Fruit fly (Drosophila melanogaster): Measurements from ENCODE around the gene GCS1.

GCS1 gene

DNA sequence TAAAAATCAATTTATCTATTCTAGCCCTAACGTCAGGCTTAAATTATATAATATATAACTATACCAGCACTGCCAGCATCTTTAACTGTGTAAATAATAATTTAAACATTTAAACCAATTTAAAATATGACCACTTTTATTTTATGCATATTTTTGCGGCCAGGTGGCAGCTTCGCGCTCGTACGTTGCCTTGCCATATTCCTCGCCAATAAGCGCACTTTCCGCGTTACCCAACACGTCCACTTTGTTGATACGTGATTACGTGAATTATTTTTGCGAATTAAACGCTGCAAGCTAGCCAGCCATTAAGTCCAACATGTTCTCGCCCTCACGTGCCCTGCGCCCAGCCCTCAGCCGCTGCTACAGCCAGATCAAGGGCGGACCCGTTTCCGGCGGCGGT is 2.0 kb upstream of the GCS1 start, which contains the start of gene NdufV3:
Gene NdufV3, plus strand, starts transcription at position 219 of the 400 bp plus-strand sequence.
- no peak for TF ChIP-seq psq (optimal IDR thresholded peaks at IDR 0.05)
- TF ChIP-seq usp (GFP tag; optimal IDR thresholded peaks at IDR 0.05) = no peak

DNA sequence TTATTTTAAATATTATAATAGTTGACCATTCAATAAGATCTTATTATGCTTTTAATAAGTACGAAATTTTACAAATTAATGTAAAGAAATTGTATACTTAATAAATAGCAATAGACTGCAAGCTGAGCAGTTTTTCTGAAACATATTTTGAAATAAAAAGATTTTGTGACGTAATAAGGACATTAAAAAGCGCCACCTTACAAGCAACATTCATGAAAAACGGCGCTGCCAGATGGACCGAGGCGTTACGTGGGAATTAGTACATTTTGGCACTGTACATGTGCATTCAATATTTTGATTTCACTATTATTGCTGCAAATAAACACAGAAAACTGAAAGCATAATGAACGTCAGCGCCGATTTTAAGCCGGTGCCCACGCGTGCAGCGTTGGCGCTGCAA is 1.0 kb upstream of the GCS1 start, which contains the start of gene CG1738:
Gene CG1738, plus strand, starts transcription at position 221 of the 400 bp plus-strand sequence.
- TF ChIP-seq EcR (GFP tag; optimal IDR thresholded peaks at IDR 0.05) = no peak
- no peak for TF ChIP-seq pan (optimal IDR thresholded peaks at IDR 0.05)
- TF ChIP-seq Dll (optimal IDR thresholded peaks at IDR 0.05) = no peak
- TF ChIP-seq usp (GFP tag; optimal IDR thresholded peaks at IDR 0.05) = no peak
- no peak for TF ChIP-seq CG8478 (optimal IDR thresholded peaks at IDR 0.05)
- TF ChIP-seq psq (optimal IDR thresholded peaks at IDR 0.05) = no peak

DNA sequence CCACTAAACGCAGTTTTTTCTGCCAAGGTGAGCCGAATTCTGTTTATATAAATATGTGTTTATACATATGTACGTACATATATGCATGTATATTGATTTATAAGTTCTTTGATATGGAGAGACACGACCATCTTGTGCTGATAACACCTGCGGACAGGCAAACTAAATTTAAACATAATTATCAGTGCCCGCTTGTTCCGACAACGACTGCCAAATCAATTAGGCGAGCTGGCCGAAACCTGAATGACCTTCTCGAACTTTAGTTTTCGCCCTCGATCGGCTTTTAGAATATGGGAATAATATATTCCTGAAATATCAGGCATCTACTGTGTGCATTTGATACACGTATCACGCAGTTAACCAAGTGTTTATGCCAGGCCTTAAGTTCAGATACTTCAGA is 5.0 kb downstream of the GCS1 start:
- TF ChIP-seq pan (optimal IDR thresholded peaks at IDR 0.05) (no peak), CG8478 (optimal IDR thresholded peaks at IDR 0.05) (no peak), EcR (GFP tag; optimal IDR thresholded peaks at IDR 0.05) (no peak), psq (optimal IDR thresholded peaks at IDR 0.05) (no peak), Dll (optimal IDR thresholded peaks at IDR 0.05) (no peak), usp (GFP tag; optimal IDR thresholded peaks at IDR 0.05) (no peak)

dm6 chrX:11342168-11342567 is 5.6 kb downstream of the GCS1 start:
- TF ChIP-seq Dll (optimal IDR thresholded peaks at IDR 0.05) = no peak
- TF ChIP-seq CG8478 (optimal IDR thresholded peaks at IDR 0.05) = no peak

DNA sequence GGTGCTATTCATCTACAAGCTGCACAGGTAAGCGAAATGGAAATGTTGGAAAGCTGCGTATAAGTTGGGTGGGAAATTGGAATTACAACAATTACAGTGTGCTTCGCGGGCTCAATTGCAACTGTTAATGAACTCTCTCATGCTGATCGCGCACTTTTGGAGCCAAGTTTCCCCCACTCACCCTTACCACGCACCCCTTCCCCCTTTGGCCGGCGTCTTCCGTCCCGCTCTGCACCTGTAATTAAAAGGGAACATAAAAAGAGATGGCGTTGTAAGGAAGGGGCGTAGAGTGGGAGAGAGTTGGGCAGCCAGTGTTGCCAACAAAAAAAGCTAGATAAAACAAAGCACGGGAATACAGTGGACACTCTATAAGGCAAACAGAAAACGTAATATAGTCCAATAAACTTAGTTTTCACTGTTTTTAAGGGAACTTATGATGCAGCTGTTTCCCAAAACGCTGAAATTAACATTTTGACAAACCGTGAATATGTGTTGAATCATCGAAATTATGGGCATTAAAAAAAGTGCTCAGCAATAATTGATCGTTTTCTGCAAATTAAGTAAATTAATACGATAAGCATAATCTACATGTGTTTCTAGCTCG is 7.0 kb downstream of the GCS1 start:
- TF ChIP-seq psq (optimal IDR thresholded peaks at IDR 0.05) (no peak), pan (optimal IDR thresholded peaks at IDR 0.05) (no peak), EcR (GFP tag; optimal IDR thresholded peaks at IDR 0.05) (no peak), CG8478 (optimal IDR thresholded peaks at IDR 0.05) (no peak), Dll (optimal IDR thresholded peaks at IDR 0.05) (no peak), usp (GFP tag; optimal IDR thresholded peaks at IDR 0.05) (no peak)

DNA sequence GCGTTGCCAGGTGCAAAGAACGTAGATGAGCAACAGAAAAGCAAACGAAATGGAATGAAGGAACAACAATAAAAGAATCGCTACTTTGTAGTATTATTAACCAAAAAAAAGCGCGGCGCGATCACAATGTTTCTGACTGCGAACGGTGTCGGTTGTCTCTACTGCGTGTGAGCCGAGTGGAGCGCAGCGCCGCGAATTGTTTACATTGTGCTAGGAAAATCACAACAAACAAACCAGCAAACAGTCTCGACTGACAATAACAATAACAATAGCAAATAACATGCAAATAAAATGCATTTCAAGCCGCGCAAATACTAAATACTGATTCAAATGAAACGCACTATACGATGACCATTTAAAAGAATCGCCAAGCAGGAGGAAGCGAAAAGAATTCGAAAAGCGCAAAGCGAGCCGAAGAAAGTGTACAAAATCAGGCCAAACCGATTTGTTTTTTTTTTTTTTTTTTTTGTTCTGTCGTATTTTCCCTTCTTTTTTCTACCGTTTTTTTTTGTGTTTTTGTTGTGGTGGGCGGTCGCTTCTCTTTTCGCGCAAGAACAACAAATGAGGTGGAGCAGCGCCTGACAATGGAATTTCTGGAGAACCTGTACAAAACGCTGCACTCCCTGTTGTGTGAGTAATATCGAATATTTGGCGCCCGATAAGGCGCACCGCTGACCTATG is 7.8 kb downstream of the GCS1 start, which contains the start of the genes CG34348 and Kap3:
Gene CG34348, plus strand, starts transcription at position 6 of the 681 bp plus-strand sequence.
Gene Kap3, minus strand, starts transcription at position 217 of the 681 bp plus-strand sequence.
- TF ChIP-seq Dll (optimal IDR thresholded peaks at IDR 0.05) (no peak), pan (optimal IDR thresholded peaks at IDR 0.05) (no peak), EcR (GFP tag; optimal IDR thresholded peaks at IDR 0.05) (no peak), CG8478 (optimal IDR thresholded peaks at IDR 0.05) (no peak)

dm6 chrX:11338973-11339867 is 8.6 kb downstream of the GCS1 start:
- no peak for TF ChIP-seq psq (optimal IDR thresholded peaks at IDR 0.05)
- TF ChIP-seq pan (optimal IDR thresholded peaks at IDR 0.05) = no peak
- no peak for TF ChIP-seq CG8478 (optimal IDR thresholded peaks at IDR 0.05)
- TF ChIP-seq usp (GFP tag; optimal IDR thresholded peaks at IDR 0.05) = no peak
- TF ChIP-seq EcR (GFP tag; optimal IDR thresholded peaks at IDR 0.05) = no peak
- peak; percentile 40 for TF ChIP-seq Dll (optimal IDR thresholded peaks at IDR 0.05)

dm6 chrX:11338047-11338747 is 9.6 kb downstream of the GCS1 start:
- TF ChIP-seq pan (optimal IDR thresholded peaks at IDR 0.05) (no peak), EcR (GFP tag; optimal IDR thresholded peaks at IDR 0.05) (no peak), Dll (optimal IDR thresholded peaks at IDR 0.05) (no peak), psq (optimal IDR thresholded peaks at IDR 0.05) (no peak), usp (GFP tag; optimal IDR thresholded peaks at IDR 0.05) (no peak)

DNA sequence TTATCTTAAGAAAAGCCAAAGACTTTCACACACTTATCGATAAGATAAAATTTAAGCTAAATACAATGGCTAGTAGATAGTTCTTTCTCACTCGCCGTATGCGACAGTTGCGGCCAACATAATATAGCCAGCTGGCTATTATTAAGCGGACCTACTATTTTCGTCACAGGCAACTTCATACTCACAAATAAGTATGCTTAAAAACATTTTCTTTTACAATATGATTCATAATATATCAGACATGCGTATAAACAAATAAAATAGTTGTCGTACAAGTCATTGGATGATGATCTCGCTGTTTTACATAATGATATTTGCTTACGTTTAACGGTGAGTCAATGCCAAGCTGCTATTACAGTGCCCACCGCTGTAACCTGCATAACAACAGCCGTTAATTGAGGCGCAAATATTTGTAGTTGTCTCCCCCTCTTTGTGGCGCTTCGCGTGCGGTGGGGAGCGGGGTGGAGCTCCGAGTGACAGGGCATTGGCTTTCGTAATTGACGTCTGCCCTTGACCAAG is 21.5 kb downstream of the GCS1 start:
- peak; percentile 11 for TF ChIP-seq Dll (optimal IDR thresholded peaks at IDR 0.05)
- TF ChIP-seq pan (optimal IDR thresholded peaks at IDR 0.05) = no peak

- no peak for TF ChIP-seq usp (GFP tag; optimal IDR thresholded peaks at IDR 0.05)
- TF ChIP-seq CG8478 (optimal IDR thresholded peaks at IDR 0.05) = peak; percentile 41
These were observed 22.5 kb downstream of the GCS1 start, which contains the start of gene Gapvd1 for dm6 chrX:11325175-11325768. TSS of gene Gapvd1 (plus strand) at chrX:11325385.

dm6 chrX:11322659-11323058 is 25.1 kb downstream of the GCS1 start:
- TF ChIP-seq psq (optimal IDR thresholded peaks at IDR 0.05) = no peak
- no peak for TF ChIP-seq EcR (GFP tag; optimal IDR thresholded peaks at IDR 0.05)
- TF ChIP-seq Dll (optimal IDR thresholded peaks at IDR 0.05) = no peak
- TF ChIP-seq pan (optimal IDR thresholded peaks at IDR 0.05) = no peak
- no peak for TF ChIP-seq CG8478 (optimal IDR thresholded peaks at IDR 0.05)

Data from whole organism.